Worm (Caenorhabditis elegans) whole organism, L4/young adult: ENCODE data around the gene F22E5.12.

ENCODE experiments used
- W03F9.2 ChIP-seq: fragments of 150-350 bp; optimal IDR thresholded peaks from 2 replicates; lab custom pipeline; 2014; ENCODE audit warnings: missing biosample characterization, missing genetic modification characterization
- dao-5 ChIP-seq: sonication (generic microtip); optimal IDR thresholded peaks from 2 replicates; lab custom pipeline; 2016; ENCODE audit warnings: missing genotype, missing genetic modification characterization, moderate library complexity, missing compliant biosample characterization

- TF ChIP-seq dao-5 (tag; lab: Kevin White, UChicago) (no peak), W03F9.2 (tag; lab: Kevin White, UChicago) (no peak)
These were observed 36.3 kb downstream of the F22E5.12 start, which contains the start of gene sri-38 for ce11 chrII:2610202-2610912.
